Worm (Caenorhabditis elegans): ENCODE measurements around the gene AH6.3.

DNA sequence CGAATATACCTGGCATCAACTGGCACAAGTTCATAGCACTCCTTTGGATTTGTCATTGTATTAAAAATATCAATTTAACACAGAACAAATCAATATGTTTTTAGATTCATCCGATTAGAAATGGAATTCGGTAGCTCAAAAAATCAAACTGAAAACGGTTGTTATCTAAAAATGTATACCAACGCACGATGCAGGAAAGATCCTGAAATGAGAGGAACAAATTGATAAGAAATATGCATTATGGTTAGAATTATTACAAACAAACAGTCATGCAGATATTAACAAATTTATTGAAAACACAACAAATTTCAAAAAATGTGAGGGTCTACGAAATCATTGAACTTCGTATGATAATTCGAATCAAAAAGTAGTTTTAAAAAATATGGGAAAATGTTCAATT is 48.8 kb upstream of the AH6.3 start, which contains the start of gene T19H5.6:
- TF ChIP-seq unc-62 (GFP tag; optimal IDR thresholded peaks at IDR 0.05) (no peak), bed-3 (GFP tag; optimal IDR thresholded peaks at IDR 0.05) (no peak), nhr-76 (tag; optimal IDR thresholded peaks at IDR 0.05) (no peak), unc-120 (tag; optimal IDR thresholded peaks at IDR 0.05; ENCODE audit: poor library complexity, severe bottlenecking) (no peak), lin-13 (tag; optimal IDR thresholded peaks at IDR 0.05) (no peak), pha-4 (tag; optimal IDR thresholded peaks at IDR 0.05) (no peak), elt-1 (tag; optimal IDR thresholded peaks at IDR 0.05; ENCODE audit: borderline replicate concordance, insufficient read depth) (no peak), mls-2 (tag; optimal IDR thresholded peaks at IDR 0.05) (no peak), nhr-12 (tag; optimal IDR thresholded peaks at IDR 0.05) (no peak), sptf-1 (tag; optimal IDR thresholded peaks at IDR 0.05) (no peak), mab-5 (tag; optimal IDR thresholded peaks at IDR 0.05) (no peak)
